Fruit fly (Drosophila melanogaster) Kc167 (cell line): Measurements from ENCODE around the gene SmD1.

Source experiments
- Myc ChIP-seq: fragments of >200 bp; optimal IDR thresholded peaks from 2 replicates; lab custom pipeline; 2017; ENCODE audit warnings: missing external identifiers
- psq ChIP-seq: fragments of >200 bp; optimal IDR thresholded peaks from 2 replicates; lab custom pipeline; 2017; ENCODE audit warnings: missing external identifiers

DNA sequence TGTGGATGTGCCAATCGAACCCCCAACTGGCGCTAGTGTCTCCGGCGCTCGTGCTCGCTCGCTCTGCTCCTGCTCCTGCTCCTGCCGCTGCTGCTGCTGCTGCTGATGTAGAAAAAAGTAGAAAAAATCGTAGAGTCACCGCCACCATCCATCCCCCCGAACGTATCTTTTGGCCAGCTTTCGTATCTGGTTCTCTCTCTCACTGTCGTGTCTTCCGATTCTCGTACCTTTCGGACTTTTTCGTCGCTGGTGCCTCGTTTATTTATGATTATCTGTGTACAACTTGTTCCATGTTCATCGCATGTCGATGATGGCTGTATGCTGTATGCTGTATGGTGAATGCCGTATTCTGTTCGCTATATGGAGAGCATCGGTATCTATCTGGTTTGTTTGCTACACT lies 45.7 kb downstream of the SmD1 start:
- TF ChIP-seq psq (no peak), Myc (lab: Kevin White, UChicago) (no peak)
